Fruit fly (Drosophila melanogaster): Measurements from ENCODE around the gene Membrin.
A peak's percentile ranks its signal among the peaks of the same experiment; 100 is the strongest.

The Membrin gene

dm6 chr3L:5365880-5366507 lies at the start of gene Membrin, which contains the start of gene Uev1A (continued):
- no peak for TF ChIP-seq z (GFP tag; IDR thresholded peaks at IDR 0.05)
- no peak for TF ChIP-seq Atf3 (GFP tag; optimal IDR thresholded peaks at IDR 0.05)
- no peak for TF ChIP-seq fd96Cb (tag; optimal IDR thresholded peaks at IDR 0.05)
- TF ChIP-seq CG15514 (GFP tag; optimal IDR thresholded peaks at IDR 0.05): peak; percentile 30
- no peak for TF ChIP-seq pita (GFP tag; optimal IDR thresholded peaks at IDR 0.05)
- TF ChIP-seq sens (GFP tag): peak; percentile 84
- TF ChIP-seq phol (tag; optimal IDR thresholded peaks at IDR 0.05): peak; percentile 95
- TF ChIP-seq CG8281 (tag; optimal IDR thresholded peaks at IDR 0.05): no peak
- TF ChIP-seq Ets65A (GFP tag): peak; percentile 77
- peak; percentile 50 for TF ChIP-seq MBD-R2 (GFP tag; IDR thresholded peaks at IDR 0.05)
- peak; percentile 19 for TF ChIP-seq grau (tag; optimal IDR thresholded peaks at IDR 0.05)
- no peak for TF ChIP-seq CG2199 (GFP tag; IDR thresholded peaks at IDR 0.05)
- no peak for TF ChIP-seq CG16863 (GFP tag; optimal IDR thresholded peaks at IDR 0.05)
- peak; percentile 89 for TF ChIP-seq pzg (GFP tag; optimal IDR thresholded peaks at IDR 0.05)
- no peak for TF ChIP-seq CG14965 (GFP tag; optimal IDR thresholded peaks at IDR 0.05; ENCODE audit: borderline replicate concordance)
- no peak for TF ChIP-seq shn (GFP tag; optimal IDR thresholded peaks at IDR 0.05)
- no peak for TF ChIP-seq slou (GFP tag; optimal IDR thresholded peaks at IDR 0.05)
- TF ChIP-seq ac (GFP tag; optimal IDR thresholded peaks at IDR 0.05): no peak
- no peak for TF ChIP-seq pfk (GFP tag; optimal IDR thresholded peaks at IDR 0.05)
- TF ChIP-seq YL-1 (GFP tag; optimal IDR thresholded peaks at IDR 0.05): peak; percentile 65

DNA sequence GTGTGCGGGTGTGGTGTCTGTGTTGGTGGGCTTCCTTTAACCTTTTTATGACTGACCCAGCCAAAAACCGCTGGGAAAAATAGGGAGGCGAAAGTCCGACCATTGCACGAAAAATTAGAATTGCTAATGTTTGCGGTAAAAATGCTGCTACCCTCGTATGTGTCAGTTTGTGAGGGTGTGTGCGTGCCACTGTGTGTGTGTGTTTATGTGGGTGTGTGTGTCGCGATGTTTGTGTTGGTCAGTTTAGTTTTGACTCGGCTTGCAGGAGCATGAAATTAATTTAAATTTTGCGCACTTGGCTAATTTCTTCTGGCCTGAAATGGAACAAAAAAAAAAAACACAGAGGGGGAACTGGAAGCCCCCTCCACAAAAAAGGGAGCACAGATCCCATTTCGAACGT lies 38.4 kb upstream of the Membrin start:
- TF ChIP-seq aop (GFP tag; IDR thresholded peaks at IDR 0.05) (no peak), Awh (GFP tag; IDR thresholded peaks at IDR 0.05) (no peak), CG2116 (GFP tag; optimal IDR thresholded peaks at IDR 0.05) (no peak), CG6689 (GFP tag; IDR thresholded peaks at IDR 0.05) (no peak), unc-4 (GFP tag; IDR thresholded peaks at IDR 0.05; ENCODE audit: partially characterized antibody) (no peak), pfk (GFP tag; optimal IDR thresholded peaks at IDR 0.05) (no peak), CG4707 (GFP tag; optimal IDR thresholded peaks at IDR 0.05) (no peak), CG43689 (GFP tag; IDR thresholded peaks at IDR 0.05) (no peak), CG6854 (GFP tag; optimal IDR thresholded peaks at IDR 0.05) (no peak)

DNA sequence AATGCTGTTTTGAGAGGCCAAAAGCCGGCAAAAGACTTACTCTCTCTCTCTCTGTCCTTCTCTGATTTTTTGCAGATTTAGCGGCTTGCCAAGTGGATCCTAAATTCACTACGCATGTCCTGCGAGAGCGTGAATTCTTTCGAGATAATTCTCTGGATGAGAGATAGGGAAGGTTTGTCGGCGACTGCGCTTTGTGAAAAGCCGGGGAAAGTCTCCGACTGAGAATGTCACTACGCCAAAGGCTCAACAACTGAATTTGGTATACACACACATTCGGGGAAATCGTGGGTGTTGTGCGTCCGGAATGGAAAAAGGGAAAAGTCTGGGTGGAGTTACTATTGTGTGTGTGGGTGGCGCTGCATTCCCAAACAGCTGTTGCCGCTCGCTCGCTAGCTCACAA lies 36.8 kb upstream of the Membrin start:
- TF ChIP-seq ewg (GFP tag; optimal IDR thresholded peaks at IDR 0.05): peak; percentile 79
- peak; percentile 57 for TF ChIP-seq Deaf1 (tag; optimal IDR thresholded peaks at IDR 0.05)
- TF ChIP-seq Trl (optimal IDR thresholded peaks at IDR 0.05): peak; percentile 6 to 69
- no peak for TF ChIP-seq Trl (GFP tag; optimal IDR thresholded peaks at IDR 0.05)
- peak; percentile 75 for TF ChIP-seq scrt (GFP tag; optimal IDR thresholded peaks at IDR 0.05)
- peak; percentile 62; the same call in 1 of the 2 replicates for TF ChIP-seq CG32767 (GFP tag; IDR thresholded peaks at IDR 0.05)
- TF ChIP-seq ci (GFP tag; IDR thresholded peaks at IDR 0.05): no peak
- 0 out of 4 replicates have a peak, but pooled peaks have one; percentile 21 for TF ChIP-seq chinmo (GFP tag; IDR thresholded peaks at IDR 0.05; ENCODE audit: partially characterized antibody)
- TF ChIP-seq YL-1 (GFP tag; optimal IDR thresholded peaks at IDR 0.05): no peak

DNA sequence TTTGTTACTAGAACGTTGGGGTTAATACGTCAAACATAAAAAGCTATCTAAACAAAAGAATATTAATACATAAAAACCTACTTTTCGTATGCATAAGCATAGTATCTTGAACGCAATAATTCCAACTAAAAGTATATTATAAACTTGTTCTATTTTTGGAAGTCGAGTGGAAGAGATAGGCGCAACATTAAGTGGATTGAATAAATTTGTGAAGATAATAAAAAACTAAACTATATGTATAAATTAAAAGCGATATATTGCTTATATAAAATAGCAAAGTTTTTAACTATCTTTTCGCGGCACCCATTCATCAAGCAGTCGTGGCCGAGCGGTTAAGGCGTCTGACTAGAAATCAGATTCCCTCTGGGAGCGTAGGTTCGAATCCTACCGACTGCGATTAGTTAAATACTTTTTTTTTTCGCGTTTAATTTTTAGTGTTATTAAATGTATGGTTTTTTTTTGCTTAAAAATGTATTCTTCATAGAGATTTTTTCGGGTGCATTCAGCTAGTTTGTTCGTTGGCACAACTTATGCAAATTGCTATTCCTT lies 24.4 kb upstream of the Membrin start:
- TF ChIP-seq Jarid2 (GFP tag; optimal IDR thresholded peaks at IDR 0.05) (no peak), CG10431 (GFP tag; optimal IDR thresholded peaks at IDR 0.05) (no peak), exex (tag; optimal IDR thresholded peaks at IDR 0.05) (peak; percentile 73), sna (GFP tag; IDR thresholded peaks at IDR 0.05; ENCODE audit: partially characterized antibody) (peak; percentile 22; the same call in 1 of the 2 replicates), CG6683 (GFP tag; optimal IDR thresholded peaks at IDR 0.05) (no peak), CG5180 (GFP tag; optimal IDR thresholded peaks at IDR 0.05) (no peak), mld (GFP tag; IDR thresholded peaks at IDR 0.05; ENCODE audit: partially characterized antibody) (peak; percentile 69), HLH54F (GFP tag; optimal IDR thresholded peaks at IDR 0.05) (no peak), ERR (GFP tag; optimal IDR thresholded peaks at IDR 0.05) (no peak), HLH4C (GFP tag; IDR thresholded peaks at IDR 0.05; ENCODE audit: partially characterized antibody) (peak; percentile 57; the same call in 1 of the 3 replicates), Oli (tag; optimal IDR thresholded peaks at IDR 0.05) (no peak)

All from whole organism, embryonic.